Worm (Caenorhabditis elegans) whole organism, midembryonic: ENCODE measurements around the gene C33F10.11.

Experiments used
- T22C8.4 ChIP-seq: fragments of 200-800 bp; sonication (Bioruptor generic); IDR thresholded peaks from 2 replicates; pipeline ENCODE4 v1.3.6; 2022; ENCODE audit warnings: missing genetic modification characterization, missing compliant biosample characterization
- cog-1 ChIP-seq: sonication (generic microtip); optimal IDR thresholded peaks from 2 replicates; lab custom pipeline; 2016; ENCODE audit warnings: missing genetic modification characterization, missing compliant biosample characterization
- klf-2 ChIP-seq: fragments of 200-800 bp; sonication (Bioruptor generic); conservative IDR thresholded peaks from 2 replicates; pipeline ENCODE4 v1.3.6; 2022; ENCODE audit warnings: missing genetic modification reagents, missing genetic modification characterization, missing compliant biosample characterization
- tab-1 ChIP-seq: fragments of 200-800 bp; sonication (Bioruptor generic); IDR thresholded peaks from 2 replicates; pipeline ENCODE4 v1.3.6; 2022; ENCODE audit warnings: missing genetic modification characterization, missing compliant biosample characterization
- ztf-23 ChIP-seq: fragments of 200-800 bp; sonication (Bioruptor generic); IDR thresholded peaks from 2 replicates; pipeline ENCODE4 v1.3.6; 2022; ENCODE audit warnings: missing genetic modification reagents, missing genetic modification characterization, missing compliant biosample characterization
- ztf-29 ChIP-seq: fragments of 200-800 bp; sonication (Bioruptor generic); IDR thresholded peaks from 2 replicates; pipeline ENCODE4 v1.3.6; 2022; ENCODE audit warnings: missing genetic modification reagents, missing genetic modification characterization, missing compliant biosample characterization

DNA sequence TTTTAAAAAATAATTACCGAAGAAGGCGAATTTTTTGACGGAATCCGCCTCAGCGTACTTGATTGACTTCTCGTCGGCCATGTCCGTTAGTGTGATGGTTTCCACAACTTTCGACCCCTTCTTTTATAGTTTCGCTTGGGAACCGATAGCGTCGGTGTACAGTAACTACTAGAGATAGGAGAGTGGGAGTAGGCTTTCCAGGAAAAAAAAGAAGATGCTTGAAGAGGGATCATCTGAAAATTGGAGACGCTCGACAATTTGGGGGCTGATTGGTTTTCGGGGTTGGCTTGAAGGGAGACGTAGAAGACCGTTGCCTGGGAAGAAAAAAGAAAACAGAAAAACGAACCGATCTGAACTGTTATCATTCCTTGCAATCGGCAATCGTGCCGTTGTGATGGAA lies 36.0 kb upstream of the C33F10.11 start, which contains the start of gene col-20:
- TF ChIP-seq cog-1 (tag; lab: Kevin White, UChicago) (no peak), tab-1 (no peak), ztf-29 (no peak), klf-2 (GFP tag; lab: Robert Waterston, UW) (no peak), ztf-23 (no peak), T22C8.4 (GFP tag; lab: Robert Waterston, UW) (no peak)
